Worm (Caenorhabditis elegans) whole organism, L3 larva: ENCODE data around the gene nlp-5.

Experiments
- R02D3.7 ChIP-seq: fragments of 150-350 bp; optimal IDR thresholded peaks from 2 replicates; lab custom pipeline; 2014; ENCODE audit warnings: missing biosample characterization, missing genetic modification characterization
- ZK546.5 ChIP-seq: sonication (generic microtip); optimal IDR thresholded peaks from 2 replicates; lab custom pipeline; 2017; ENCODE audit warnings: missing biosample characterization, missing genetic modification characterization
- aly-2 ChIP-seq: fragments of 150-350 bp; optimal IDR thresholded peaks from 2 replicates; lab custom pipeline; 2014; ENCODE audit warnings: missing biosample characterization, missing genetic modification characterization
- ceh-16 ChIP-seq: sonication (generic microtip); optimal IDR thresholded peaks from 2 replicates; lab custom pipeline; 2017; ENCODE audit warnings: missing biosample characterization, missing genetic modification characterization
- ceh-28 ChIP-seq: fragments of 150-350 bp; optimal IDR thresholded peaks from 2 replicates; lab custom pipeline; 2014; ENCODE audit warnings: missing biosample characterization, missing genetic modification reagents, missing genetic modification characterization
- ceh-82 ChIP-seq: fragments of 150-350 bp; optimal IDR thresholded peaks from 2 replicates; lab custom pipeline; 2014; ENCODE audit warnings: missing biosample characterization, missing genetic modification characterization
- ceh-9 ChIP-seq: sonication (generic microtip); optimal IDR thresholded peaks from 2 replicates; lab custom pipeline; 2018; ENCODE audit warnings: missing biosample characterization, missing genetic modification characterization
- egl-5 ChIP-seq: fragments of 150-350 bp; optimal IDR thresholded peaks from 2 replicates; lab custom pipeline; 2017; ENCODE audit warnings: missing biosample characterization, missing genetic modification reagents, missing genetic modification characterization, inconsistent platforms
- elt-1 ChIP-seq: fragments of 150-350 bp; optimal IDR thresholded peaks from 2 replicates; lab custom pipeline; 2014; ENCODE audit warnings: missing biosample characterization, missing genetic modification characterization
- elt-2 ChIP-seq: sonication (generic microtip); optimal IDR thresholded peaks from 2 replicates; lab custom pipeline; 2016; ENCODE audit warnings: missing genetic modification reagents, mild to moderate bottlenecking, missing genetic modification characterization, missing compliant biosample characterization
- elt-3 ChIP-seq, 3 experiments: fragments of 150-350 bp in 1 of 3; sonication (generic microtip) in 2 of 3; optimal IDR thresholded peaks; 2 replicates in 2 of 3; 4 replicates in 1 of 3; lab custom pipeline; 2014 to 2017; ENCODE audit warnings: missing biosample characterization in 3 of 3, missing genetic modification characterization in 3 of 3
- eor-1 ChIP-seq, 2 experiments: fragments of 150-350 bp; optimal IDR thresholded peaks; 2 replicates each; lab custom pipeline; 2014 to 2018; ENCODE audit warnings: missing biosample characterization in 2 of 2, missing genetic modification characterization in 2 of 2
- fos-1 ChIP-seq: fragments of 150-350 bp; optimal IDR thresholded peaks from 2 replicates; lab custom pipeline; 2014; ENCODE audit warnings: missing biosample characterization, missing genetic modification characterization
- hmg-11 ChIP-seq: sonication (generic microtip); optimal IDR thresholded peaks from 2 replicates; lab custom pipeline; 2016; ENCODE audit warnings: missing genetic modification characterization, missing compliant biosample characterization
- jun-1 ChIP-seq: fragments of 150-350 bp; optimal IDR thresholded peaks from 2 replicates; lab custom pipeline; 2014; ENCODE audit warnings: missing biosample characterization, missing genetic modification reagents, missing genetic modification characterization
- lin-39 ChIP-seq: fragments of 150-350 bp; optimal IDR thresholded peaks from 2 replicates; lab custom pipeline; 2018; ENCODE audit warnings: missing biosample characterization, missing genetic modification reagents, missing genetic modification characterization
- lsy-12 ChIP-seq: sonication (generic microtip); optimal IDR thresholded peaks from 2 replicates; lab custom pipeline; 2016; ENCODE audit warnings: mild to moderate bottlenecking, missing genetic modification characterization, missing compliant biosample characterization
- nhr-11 ChIP-seq: fragments of 150-350 bp; optimal IDR thresholded peaks from 2 replicates; lab custom pipeline; 2014; ENCODE audit warnings: missing biosample characterization, missing genetic modification characterization
- nhr-12 ChIP-seq: fragments of 150-350 bp; optimal IDR thresholded peaks from 2 replicates; lab custom pipeline; 2014; ENCODE audit warnings: missing biosample characterization, missing genetic modification characterization
- nhr-23 ChIP-seq: fragments of 150-350 bp; optimal IDR thresholded peaks from 2 replicates; lab custom pipeline; 2014; ENCODE audit warnings: missing biosample characterization, missing genetic modification reagents, missing genetic modification characterization
- nhr-25 ChIP-seq: sonication (generic microtip); optimal IDR thresholded peaks from 2 replicates; lab custom pipeline; 2017; ENCODE audit warnings: missing biosample characterization, missing genetic modification characterization
- nhr-43 ChIP-seq: sonication (generic microtip); optimal IDR thresholded peaks from 2 replicates; lab custom pipeline; 2016; ENCODE audit warnings: mild to moderate bottlenecking, missing genetic modification characterization, missing compliant biosample characterization; ENCODE audit not compliant: poor library complexity, severe bottlenecking
- nhr-76 ChIP-seq: fragments of 150-350 bp; sonication (generic microtip); optimal IDR thresholded peaks from 5 replicates; lab custom pipeline; 2014; ENCODE audit warnings: missing biosample characterization, missing genetic modification characterization
- pha-4 ChIP-seq: fragments of 150-350 bp; optimal IDR thresholded peaks from 2 replicates; lab custom pipeline; 2014; ENCODE audit warnings: missing biosample characterization, missing genetic modification reagents, missing genetic modification characterization
- pqm-1 ChIP-seq: fragments of 150-350 bp; optimal IDR thresholded peaks from 2 replicates; lab custom pipeline; 2017; ENCODE audit warnings: missing biosample characterization, missing genetic modification characterization, inconsistent platforms
- sea-2 ChIP-seq: fragments of 150-350 bp; sonication (generic microtip); optimal IDR thresholded peaks from 4 replicates; lab custom pipeline; 2014; ENCODE audit warnings: missing biosample characterization, missing genetic modification reagents, missing genetic modification characterization
- snpc-4 ChIP-seq: fragments of 150-350 bp; optimal IDR thresholded peaks from 2 replicates; lab custom pipeline; 2014; ENCODE audit warnings: missing biosample characterization, missing genetic modification characterization
- unc-39 ChIP-seq: sonication (generic microtip); optimal IDR thresholded peaks from 4 replicates; lab custom pipeline; 2017; ENCODE audit warnings: missing biosample characterization, missing genetic modification characterization
- unc-62 ChIP-seq: fragments of 150-350 bp; sonication (generic microtip); optimal IDR thresholded peaks from 4 replicates; lab custom pipeline; 2014; ENCODE audit warnings: missing biosample characterization, missing genetic modification reagents, missing genetic modification characterization
- zag-1 ChIP-seq: fragments of 150-350 bp; optimal IDR thresholded peaks from 2 replicates; lab custom pipeline; 2014; ENCODE audit warnings: missing biosample characterization, missing genetic modification characterization
- ztf-11 ChIP-seq: fragments of 150-350 bp; optimal IDR thresholded peaks from 2 replicates; lab custom pipeline; 2014; ENCODE audit warnings: missing biosample characterization, missing genetic modification characterization
- ztf-4 ChIP-seq: fragments of 150-350 bp; optimal IDR thresholded peaks from 2 replicates; lab custom pipeline; 2014; ENCODE audit warnings: missing biosample characterization, missing genetic modification characterization

The nlp-5 gene

ce11 chrII:8222309-8223065 lies 15.8 kb upstream of the nlp-5 start, which contains the start of gene dab-1 (continued):
- TF ChIP-seq eor-1 (tag; optimal IDR thresholded peaks at IDR 0.05; lab: Kevin White, UChicago) (no peak), hmg-11 (tag; lab: Kevin White, UChicago) (peak; percentile 50), unc-62 (GFP tag; lab: Kevin White, UChicago) (no peak), elt-1 (tag; lab: Kevin White, UChicago) (no peak)

DNA sequence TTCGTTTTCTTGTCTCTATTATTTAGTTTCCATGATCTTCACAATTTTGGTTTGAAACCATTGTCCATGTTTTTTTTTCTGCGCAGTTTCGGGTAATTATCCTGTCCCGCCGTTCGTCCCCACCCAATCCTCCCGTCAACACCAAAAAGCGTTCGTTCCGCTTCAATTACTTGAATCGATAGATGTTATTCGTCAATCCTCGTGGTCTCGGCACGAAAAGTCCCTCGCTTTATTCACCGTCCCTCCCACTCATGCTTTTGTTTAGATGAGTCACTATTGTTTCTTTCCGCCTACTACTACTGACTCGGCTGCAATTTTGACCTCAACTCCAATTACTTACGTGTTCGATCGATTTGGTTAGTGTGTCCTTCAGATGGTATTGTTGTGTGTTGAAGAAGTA lies 14.8 kb upstream of the nlp-5 start:
- TF ChIP-seq nhr-25 (peak; percentile 43), aly-2 (tag; lab: Kevin White, UChicago) (no peak)

- TF ChIP-seq nhr-43, result no peak
- no peak for TF ChIP-seq elt-2
- TF ChIP-seq sea-2 (GFP tag; lab: Kevin White, UChicago), result no peak
- TF ChIP-seq ztf-4 (tag; lab: Kevin White, UChicago), result no peak
- TF ChIP-seq ceh-82, result no peak
- no peak for TF ChIP-seq nhr-23 (tag; lab: Kevin White, UChicago)
- TF ChIP-seq eor-1 (tag; optimal IDR thresholded peaks at IDR 0.05; lab: Kevin White, UChicago), result no peak
- TF ChIP-seq ZK546.5 (tag; lab: Kevin White, UChicago), result no peak
- TF ChIP-seq nhr-76 (tag; lab: Kevin White, UChicago), result no peak
- no peak for TF ChIP-seq pha-4
- no peak for TF ChIP-seq elt-3 (tag; optimal IDR thresholded peaks at IDR 0.05; lab: Kevin White, UChicago)
- TF ChIP-seq R02D3.7, result no peak
- TF ChIP-seq ztf-11 (tag; lab: Kevin White, UChicago), result no peak
- no peak for TF ChIP-seq ceh-9 (tag; lab: Kevin White, UChicago)
- no peak for TF ChIP-seq lin-39 (tag; lab: Kevin White, UChicago)
- TF ChIP-seq ceh-16 (tag; lab: Kevin White, UChicago), result no peak
- TF ChIP-seq nhr-11 (tag; lab: Kevin White, UChicago), result no peak
- TF ChIP-seq unc-39 (tag; lab: Kevin White, UChicago), result no peak
- TF ChIP-seq ceh-28 (tag; lab: Kevin White, UChicago), result no peak
- no peak for TF ChIP-seq hmg-11 (tag; lab: Kevin White, UChicago)
Observed at ce11 chrII:8223945-8224344, 14.3 kb upstream of the nlp-5 start.

DNA sequence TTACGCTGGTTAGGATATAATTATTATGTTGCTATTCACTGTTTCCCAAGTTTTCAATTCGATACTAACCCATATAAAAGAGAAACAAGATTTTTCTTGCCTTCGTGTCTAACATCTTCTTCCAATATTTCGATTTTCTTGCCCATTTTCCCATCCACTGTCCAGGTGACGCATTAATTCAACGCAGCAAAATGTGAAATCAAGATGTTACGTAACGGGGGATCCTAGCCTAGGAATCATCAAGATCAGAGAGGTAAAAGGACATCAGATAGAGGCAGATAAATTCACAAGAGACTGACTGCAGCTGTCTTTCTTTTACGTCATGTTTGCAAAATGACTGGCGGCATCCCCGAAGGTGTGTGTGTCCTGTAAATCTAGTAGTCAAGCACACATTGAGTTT lies 13.6 kb upstream of the nlp-5 start:
- TF ChIP-seq unc-62 (GFP tag; lab: Kevin White, UChicago), result no peak
- TF ChIP-seq ZK546.5 (tag; lab: Kevin White, UChicago), result no peak
- TF ChIP-seq jun-1 (tag; lab: Kevin White, UChicago), result no peak
- no peak for TF ChIP-seq snpc-4 (tag; lab: Kevin White, UChicago)
- peak; percentile 54 for TF ChIP-seq nhr-23 (tag; lab: Kevin White, UChicago)
- peak; percentile 44 for TF ChIP-seq elt-1 (tag; lab: Kevin White, UChicago)
- TF ChIP-seq ztf-4 (tag; lab: Kevin White, UChicago), result no peak
- no peak for TF ChIP-seq zag-1 (tag; lab: Kevin White, UChicago)
- peak; percentile 7 for TF ChIP-seq nhr-43
- TF ChIP-seq R02D3.7, result no peak
- TF ChIP-seq fos-1 (tag; lab: Kevin White, UChicago), result no peak
- TF ChIP-seq nhr-12, result no peak
- no peak for TF ChIP-seq egl-5
- no peak for TF ChIP-seq lsy-12 (tag; lab: Kevin White, UChicago)
- TF ChIP-seq ceh-9 (tag; lab: Kevin White, UChicago), result no peak
- TF ChIP-seq pqm-1 (tag; lab: Kevin White, UChicago), result no peak
- no peak for TF ChIP-seq ceh-28 (tag; lab: Kevin White, UChicago)

- TF ChIP-seq nhr-23 (tag; lab: Kevin White, UChicago) (no peak), elt-1 (tag; lab: Kevin White, UChicago) (peak; percentile 61)
Observed at ce11 chrII:8225347-8225746, 12.9 kb upstream of the nlp-5 start.
